Fruit fly (Drosophila melanogaster): ENCODE results near the gene CG1503.

CG1503 gene

DNA sequence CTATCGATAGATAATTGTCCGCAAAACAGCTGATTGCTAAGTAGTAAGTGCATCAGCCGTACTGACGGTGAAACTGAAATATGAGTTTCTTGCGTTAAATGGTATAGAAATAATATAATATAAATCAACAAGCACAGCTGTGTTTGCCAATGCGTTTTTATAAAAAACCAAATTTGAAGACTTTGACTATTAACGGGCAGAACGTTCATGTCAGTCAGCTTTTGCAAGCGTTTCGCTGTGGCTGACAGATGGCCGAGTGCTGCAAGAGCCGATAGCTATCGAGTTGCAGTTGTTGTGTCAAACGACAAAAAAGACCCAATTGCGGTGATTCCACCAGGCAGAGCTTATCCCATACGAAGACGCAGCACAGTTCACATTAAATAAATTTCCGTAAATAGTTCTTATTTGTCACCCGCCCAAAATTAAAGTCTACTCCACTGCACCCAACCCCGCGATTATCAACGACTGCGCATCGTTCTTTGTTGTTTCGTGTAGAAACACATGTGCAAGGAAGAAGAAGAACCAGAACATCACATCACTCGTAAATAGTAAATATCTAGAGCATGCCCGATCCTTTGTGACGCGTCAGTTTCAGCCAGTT is 10.8 kb upstream of the CG1503 start, which contains the start of the genes unc and CG15445 (continued):
- TF ChIP-seq CG34376 (GFP tag; optimal IDR thresholded peaks at IDR 0.05) (no peak), NC2α (GFP tag; optimal IDR thresholded peaks at IDR 0.05) (no peak), ato (GFP tag; IDR thresholded peaks at IDR 0.05; ENCODE audit: partially characterized antibody) (peak; percentile 58; the same call in 1 of the 2 replicates), sens (GFP tag) (peak; percentile 74), CG14860 (GFP tag; IDR thresholded peaks at IDR 0.05; ENCODE audit: partially characterized antibody) (peak; percentile 82), CG12155 (GFP tag; optimal IDR thresholded peaks at IDR 0.05) (peak; percentile 31), Dll (GFP tag; IDR thresholded peaks at IDR 0.05; ENCODE audit: partially characterized antibody) (peak; percentile 82), Dp (GFP tag; optimal IDR thresholded peaks at IDR 0.05) (peak; percentile 67), twi (tag; optimal IDR thresholded peaks at IDR 0.05) (peak; percentile 50), bcd (GFP tag; optimal IDR thresholded peaks at IDR 0.05) (peak; percentile 42), inv (GFP tag; IDR thresholded peaks at IDR 0.05; ENCODE audit: partially characterized antibody) (peak; percentile 83), trem (tag; optimal IDR thresholded peaks at IDR 0.05) (peak; percentile 46), hb (GFP tag; IDR thresholded peaks at IDR 0.05; ENCODE audit: partially characterized antibody) (peak; percentile 91), chn (GFP tag; optimal IDR thresholded peaks at IDR 0.05) (peak; percentile 12), lbe (GFP tag; optimal IDR thresholded peaks at IDR 0.05) (no peak), CG2199 (GFP tag; IDR thresholded peaks at IDR 0.05) (peak; percentile 89; the same call in 1 of the 3 replicates), CG17385 (GFP tag; optimal IDR thresholded peaks at IDR 0.05) (peak; percentile 83), CG1832 (GFP tag; optimal IDR thresholded peaks at IDR 0.05) (no peak), MESR4 (GFP tag; optimal IDR thresholded peaks at IDR 0.05) (peak; percentile 60), NfI (GFP tag; optimal IDR thresholded peaks at IDR 0.05) (peak; percentile 20), CG10565 (GFP tag; optimal IDR thresholded peaks at IDR 0.05) (no peak), sisA (GFP tag; IDR thresholded peaks at IDR 0.05) (peak; percentile 43), CG6791 (GFP tag; IDR thresholded peaks at IDR 0.05; ENCODE audit: partially characterized antibody) (peak; percentile 92), CrebB (tag; optimal IDR thresholded peaks at IDR 0.05) (no peak), jumu (GFP tag; optimal IDR thresholded peaks at IDR 0.05) (peak; percentile 45), prd (optimal IDR thresholded peaks at IDR 0.05) (no peak), prd (GFP tag; IDR thresholded peaks at IDR 0.05) (peak; percentile 54; the same call in 2 of the 3 replicates), CG11456 (GFP tag; IDR thresholded peaks at IDR 0.05) (0 out of 3 replicates have a peak, but pooled peaks have one; percentile 17), CG16813 (GFP tag; IDR thresholded peaks at IDR 0.05; ENCODE audit: partially characterized antibody) (peak; percentile 93), Atf3 (GFP tag; optimal IDR thresholded peaks at IDR 0.05) (peak; percentile 3), CG9876 (GFP tag; optimal IDR thresholded peaks at IDR 0.05) (peak; percentile 7), Vsx1 (GFP tag; optimal IDR thresholded peaks at IDR 0.05) (no peak), CG15011 (GFP tag; optimal IDR thresholded peaks at IDR 0.05) (no peak), cwo (GFP tag; optimal IDR thresholded peaks at IDR 0.05) (no peak), Hr51 (GFP tag; optimal IDR thresholded peaks at IDR 0.05) (peak in 1 of 2 experiments; percentile 16), Blimp-1 (GFP tag; optimal IDR thresholded peaks at IDR 0.05) (no peak), CG11695 (GFP tag; IDR thresholded peaks at IDR 0.05) (no peak), mam (GFP tag; optimal IDR thresholded peaks at IDR 0.05) (peak; percentile 33), Sin3A (optimal IDR thresholded peaks at IDR 0.05) (peak; percentile 90), pzg (GFP tag; optimal IDR thresholded peaks at IDR 0.05) (peak; percentile 63), chinmo (GFP tag; IDR thresholded peaks at IDR 0.05; ENCODE audit: partially characterized antibody) (peak; percentile 74; the same call in 1 of the 4 replicates), D19A (tag; optimal IDR thresholded peaks at IDR 0.05) (no peak), CG15601 (tag; optimal IDR thresholded peaks at IDR 0.05) (peak; percentile 15), gt (GFP tag; IDR thresholded peaks at IDR 0.05) (no peak), Hsf (GFP tag; optimal IDR thresholded peaks at IDR 0.05) (peak; percentile 18), CG34224 (GFP tag; IDR thresholded peaks at IDR 0.05; ENCODE audit: partially characterized antibody) (peak; percentile 62; the same call in 2 of the 3 replicates), nerfin-1 (tag; optimal IDR thresholded peaks at IDR 0.05) (no peak), hbn (GFP tag; IDR thresholded peaks at IDR 0.05; ENCODE audit: partially characterized antibody) (peak; percentile 70; the same call in 1 of the 2 replicates), fru (optimal IDR thresholded peaks at IDR 0.05) (no peak)
